Fruit fly (Drosophila melanogaster) S2 (cell line): ENCODE results near the gene CG46507.
"Not testable (repeated sequence)": the region's sequence is repeated elsewhere in the genome, so short reads cannot be mapped to it uniquely, and the experiment has no call there.

Source experiments
- CG8478 ChIP-seq: fragments of >200 bp; optimal IDR thresholded peaks from 2 replicates; lab custom pipeline; 2018
- CTCF ChIP-seq, 2 experiments: fragments of >200 bp; optimal IDR thresholded peaks; 2 replicates each; lab custom pipeline; 2018

DNA sequence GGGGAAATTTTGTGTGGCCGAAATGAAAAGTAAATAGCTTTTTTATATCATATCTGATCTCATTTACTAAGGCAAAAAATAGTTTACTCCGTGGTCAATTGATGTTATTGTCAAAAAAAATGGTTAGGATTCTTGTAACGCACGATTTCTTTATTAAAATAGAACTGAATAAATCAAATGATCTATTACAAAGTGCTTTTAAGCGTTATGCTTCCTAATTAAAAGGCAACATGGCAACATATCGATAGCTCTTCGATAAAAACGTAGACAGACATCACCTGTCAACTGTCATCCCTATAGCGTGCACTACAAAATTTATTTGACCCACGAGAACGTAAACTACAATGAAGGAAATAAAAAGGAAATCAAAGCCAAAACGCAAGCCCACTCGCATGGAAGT is 49.3 kb downstream of the CG46507 start, which contains the start of gene CG46516:
- TF ChIP-seq CG8478 (lab: Kevin White, UChicago); CTCF (optimal IDR thresholded peaks at IDR 0.05; lab: Kevin White, UChicago): not testable (repeated sequence)
